Worm (Caenorhabditis elegans): ENCODE data around the gene C33C12.12.
A peak's percentile ranks its signal among the peaks of the same experiment; 100 is the strongest.

C33C12.12 gene

ce11 chrII:2170085-2170484 lies at the start of gene C33C12.12:
C33C12.12 (minus strand) TSS chrII:2170185.
- TF ChIP-seq ceh-18 (tag; optimal IDR thresholded peaks at IDR 0.05) (no peak), fkh-10 (GFP tag; optimal IDR thresholded peaks at IDR 0.05) (no peak), unc-42 (tag; optimal IDR thresholded peaks at IDR 0.05) (no peak), ceh-14 (tag; optimal IDR thresholded peaks at IDR 0.05) (no peak), sox-4 (tag; optimal IDR thresholded peaks at IDR 0.05) (no peak)

DNA sequence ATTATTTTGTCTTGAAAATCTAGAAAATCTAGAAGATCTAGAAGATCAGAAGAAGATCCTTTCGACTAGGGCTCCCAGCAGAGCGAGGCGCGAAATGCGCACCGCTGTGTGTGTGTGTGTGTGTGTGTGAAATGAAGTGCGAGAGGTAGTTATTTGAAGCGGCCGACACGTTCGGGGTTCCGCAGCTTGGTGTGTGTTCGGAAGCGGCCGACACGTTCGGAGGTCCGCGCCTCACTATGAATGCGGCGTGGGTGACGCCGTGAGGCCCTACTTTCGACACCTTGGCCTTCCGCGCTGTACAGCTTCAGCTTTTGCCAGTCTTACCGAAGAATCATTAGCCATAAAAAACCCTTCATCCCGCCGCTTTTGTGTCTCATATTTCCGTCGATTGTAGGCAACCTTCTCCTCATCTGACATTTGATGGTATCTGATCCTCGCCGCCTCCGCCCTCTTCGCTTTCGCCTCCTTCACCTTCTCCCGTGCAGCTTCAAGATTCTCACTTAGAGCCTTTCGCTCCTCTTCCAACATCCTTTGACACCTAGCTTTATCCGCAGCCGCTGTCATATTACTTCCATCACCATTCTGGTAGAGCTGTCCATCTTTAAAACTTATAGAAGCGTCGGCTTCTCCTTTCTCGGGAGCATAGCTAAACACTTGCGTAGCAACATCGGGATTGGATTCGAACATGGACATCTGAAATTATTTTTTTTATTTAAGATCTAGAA lies 47.1 kb upstream of the C33C12.12 start:
- no peak for TF ChIP-seq F13H6.1 (tag; optimal IDR thresholded peaks at IDR 0.05)
- TF ChIP-seq pax-1 (tag; optimal IDR thresholded peaks at IDR 0.05): no peak
- no peak for TF ChIP-seq elt-4 (tag; optimal IDR thresholded peaks at IDR 0.05)
- no peak for TF ChIP-seq elt-2 (tag; optimal IDR thresholded peaks at IDR 0.05)
- no peak for TF ChIP-seq ceh-2 (tag; optimal IDR thresholded peaks at IDR 0.05)
- TF ChIP-seq pha-2 (tag; optimal IDR thresholded peaks at IDR 0.05): no peak
- no peak for TF ChIP-seq C38D4.7 (GFP tag; optimal IDR thresholded peaks at IDR 0.05)
- no peak for TF ChIP-seq ceh-14 (tag; optimal IDR thresholded peaks at IDR 0.05)
- no peak for TF ChIP-seq hlh-30 (tag; optimal IDR thresholded peaks at IDR 0.05; ENCODE audit: insufficient read depth)
- TF ChIP-seq ets-4 (tag; optimal IDR thresholded peaks at IDR 0.05): no peak
- no peak for TF ChIP-seq dve-1 (tag; optimal IDR thresholded peaks at IDR 0.05)
- TF ChIP-seq madf-2 (tag; optimal IDR thresholded peaks at IDR 0.05): no peak

ce11 chrII:2215512-2215911 lies 45.5 kb upstream of the C33C12.12 start:
- no peak for TF ChIP-seq ceh-45 (GFP tag; IDR thresholded peaks at IDR 0.05)
- TF ChIP-seq elt-4 (tag; optimal IDR thresholded peaks at IDR 0.05): peak; percentile 2

- no peak for TF ChIP-seq hlh-15 (tag; optimal IDR thresholded peaks at IDR 0.05)
- no peak for TF ChIP-seq pha-4 (tag; optimal IDR thresholded peaks at IDR 0.05)
- no peak for TF ChIP-seq ceh-14 (tag; optimal IDR thresholded peaks at IDR 0.05)
- TF ChIP-seq ceh-19 (GFP tag; optimal IDR thresholded peaks at IDR 0.05): no peak
- no peak for TF ChIP-seq hlh-6 (tag; optimal IDR thresholded peaks at IDR 0.05)
- no peak for TF ChIP-seq eyg-1 (tag; optimal IDR thresholded peaks at IDR 0.05)
- TF ChIP-seq ets-4 (tag; optimal IDR thresholded peaks at IDR 0.05): no peak
- no peak for TF ChIP-seq pat-9 (tag; optimal IDR thresholded peaks at IDR 0.05)
- TF ChIP-seq dve-1 (tag; optimal IDR thresholded peaks at IDR 0.05): no peak
These were observed 37.8 kb upstream of the C33C12.12 start, which contains the start of gene Y59C2A.1 for ce11 chrII:2207812-2208211. Y59C2A.1 (plus strand) TSS chrII:2208112.

DNA sequence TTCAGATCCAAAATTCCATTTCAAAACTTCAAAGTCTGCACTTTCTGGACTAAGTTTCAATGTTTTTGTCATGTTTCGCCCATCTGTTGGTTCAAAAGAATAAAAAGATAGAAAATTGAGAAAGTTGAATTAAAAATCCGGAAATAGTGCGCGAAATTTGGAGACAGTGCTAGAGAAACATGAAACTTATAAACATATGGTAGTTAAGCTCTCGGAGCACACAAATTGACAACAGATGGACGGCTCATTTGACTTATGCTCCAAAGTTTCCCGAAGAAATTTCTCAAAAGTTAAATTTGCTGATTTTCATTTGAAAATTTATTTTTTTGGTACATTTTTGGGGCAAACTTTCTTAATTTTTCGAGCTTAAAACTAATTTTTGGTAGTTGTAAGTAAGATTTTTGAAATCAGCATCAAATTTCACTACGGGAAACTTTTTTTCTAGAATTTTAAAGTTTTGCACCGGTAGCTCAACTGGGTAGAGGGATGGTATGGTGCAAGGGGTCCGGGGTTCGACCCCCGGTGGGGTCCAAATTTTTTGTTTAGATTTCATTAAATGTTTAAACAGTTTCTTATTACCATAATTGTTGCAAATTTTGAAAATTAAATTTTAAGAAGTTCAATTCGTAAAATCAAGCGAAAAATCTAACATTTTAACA lies 36.2 kb upstream of the C33C12.12 start:
- no peak for TF ChIP-seq pag-3 (tag; optimal IDR thresholded peaks at IDR 0.05; ENCODE audit: borderline replicate concordance)
- peak; percentile 70 for TF ChIP-seq hlh-8 (tag; optimal IDR thresholded peaks at IDR 0.05)

- TF ChIP-seq fkh-6 (tag; optimal IDR thresholded peaks at IDR 0.05): no peak
- no peak for TF ChIP-seq pax-1 (tag; optimal IDR thresholded peaks at IDR 0.05)
- peak; percentile 0 for TF ChIP-seq unc-42 (tag; optimal IDR thresholded peaks at IDR 0.05)
- no peak for TF ChIP-seq lin-11 (tag; optimal IDR thresholded peaks at IDR 0.05)
- no peak for TF ChIP-seq hlh-6 (tag; optimal IDR thresholded peaks at IDR 0.05)
- no peak for TF ChIP-seq ahr-1 (tag; optimal IDR thresholded peaks at IDR 0.05)
These were observed 34.1 kb upstream of the C33C12.12 start, which contains the start of gene Y59C2A.2 for ce11 chrII:2204077-2204476. Y59C2A.2 (minus strand) TSS chrII:2204137.

- TF ChIP-seq npax-4 (tag; optimal IDR thresholded peaks at IDR 0.05) (no peak), ceh-18 (tag; optimal IDR thresholded peaks at IDR 0.05) (no peak), ahr-1 (tag; optimal IDR thresholded peaks at IDR 0.05) (no peak), pha-2 (tag; optimal IDR thresholded peaks at IDR 0.05) (no peak), C08G9.2 (tag; optimal IDR thresholded peaks at IDR 0.05) (no peak), ceh-22 (tag; optimal IDR thresholded peaks at IDR 0.05) (no peak), tbx-7 (tag; optimal IDR thresholded peaks at IDR 0.05) (no peak), elt-4 (tag; optimal IDR thresholded peaks at IDR 0.05) (no peak), gmeb-2 (tag; optimal IDR thresholded peaks at IDR 0.05) (no peak), ceh-6 (GFP tag; optimal IDR thresholded peaks at IDR 0.05) (no peak), sox-4 (tag; optimal IDR thresholded peaks at IDR 0.05) (no peak), ceh-31 (tag; optimal IDR thresholded peaks at IDR 0.05) (no peak), ceh-9 (tag; optimal IDR thresholded peaks at IDR 0.05) (no peak), ceh-24 (tag; optimal IDR thresholded peaks at IDR 0.05) (no peak), hlh-6 (tag; optimal IDR thresholded peaks at IDR 0.05) (no peak), nhr-232 (tag; optimal IDR thresholded peaks at IDR 0.05) (no peak), pat-9 (tag; optimal IDR thresholded peaks at IDR 0.05) (no peak), fkh-6 (tag; optimal IDR thresholded peaks at IDR 0.05) (no peak)
These were observed 32.2 kb upstream of the C33C12.12 start for ce11 chrII:2202147-2202546.

Measured in whole organism, late embryonic.